Worm (Caenorhabditis elegans): ENCODE data around the gene K02D3.1.

DNA sequence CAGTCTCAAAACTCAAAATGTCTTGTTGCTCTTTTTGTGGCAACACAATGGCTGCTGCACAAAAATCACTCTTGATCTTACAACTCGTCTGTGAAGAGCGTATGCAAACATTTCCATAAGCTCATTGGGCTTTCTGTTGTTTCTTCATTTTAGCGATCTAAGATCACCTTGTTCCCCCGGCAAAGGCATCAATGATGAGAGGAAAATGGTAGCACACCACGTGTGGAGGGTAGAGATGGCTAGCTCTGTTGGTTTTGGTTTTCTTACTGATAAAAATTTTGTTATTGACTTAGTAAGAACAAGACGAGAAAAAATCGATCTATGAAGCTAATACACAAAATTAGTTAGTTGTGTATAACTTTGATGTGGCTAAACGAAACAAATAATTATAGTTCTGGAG lies 41.3 kb downstream of the K02D3.1 start:
- TF ChIP-seq ceh-28 (tag; optimal IDR thresholded peaks at IDR 0.05) (no peak), aly-2 (tag; optimal IDR thresholded peaks at IDR 0.05) (no peak), nhr-77 (tag; optimal IDR thresholded peaks at IDR 0.05) (no peak), lin-15B (tag; optimal IDR thresholded peaks at IDR 0.05) (no peak), nhr-25 (tag; optimal IDR thresholded peaks at IDR 0.05) (no peak), nhr-11 (tag; optimal IDR thresholded peaks at IDR 0.05) (no peak), nhr-43 (tag; optimal IDR thresholded peaks at IDR 0.05; ENCODE audit: poor library complexity, severe bottlenecking) (no peak), zag-1 (tag; optimal IDR thresholded peaks at IDR 0.05) (no peak), ztf-11 (tag; optimal IDR thresholded peaks at IDR 0.05) (no peak), nfya-1 (tag; optimal IDR thresholded peaks at IDR 0.05; ENCODE audit: insufficient read depth) (no peak), tbx-2 (tag; optimal IDR thresholded peaks at IDR 0.05) (no peak)

Data from whole organism, L3 larva.